Worm (Caenorhabditis elegans) whole organism, L4 larva: ENCODE data around the gene zig-3.

Experiments used
- D1046.2 ChIP-seq: fragments of 200-800 bp; sonication (Bioruptor generic); IDR thresholded peaks from 2 replicates; pipeline ENCODE4 v1.3.6; 2022; ENCODE audit warnings: missing genetic modification characterization, missing compliant biosample characterization
- aha-1 ChIP-seq: fragments of 150-350 bp; peaks from one replicate; lab custom pipeline; 2014; ENCODE audit warnings: missing biosample characterization, missing genetic modification characterization
- ceh-28 ChIP-seq: fragments of 150-350 bp; optimal IDR thresholded peaks from 2 replicates; lab custom pipeline; 2014; ENCODE audit warnings: missing biosample characterization, missing genetic modification reagents, missing genetic modification characterization
- ceh-82 ChIP-seq: sonication (generic microtip); optimal IDR thresholded peaks from 2 replicates; lab custom pipeline; 2017; ENCODE audit warnings: missing biosample characterization, missing genetic modification characterization
- nhr-25 ChIP-seq: sonication (generic microtip); optimal IDR thresholded peaks from 2 replicates; lab custom pipeline; 2017; ENCODE audit warnings: missing genetic modification characterization, mild to moderate bottlenecking, missing compliant biosample characterization, antibody characterized with exemption, moderate library complexity, borderline replicate concordance; ENCODE audit not compliant: insufficient read depth
- nhr-42 ChIP-seq: fragments of 200-800 bp; sonication (Bioruptor generic); IDR thresholded peaks from 2 replicates; pipeline ENCODE4 v1.3.6; 2022; ENCODE audit warnings: missing genetic modification characterization, missing compliant biosample characterization
- pha-4 ChIP-seq, 2 experiments: fragments of 150-350 bp in 1 of 2; fragments of 200-800 bp in 1 of 2; sonication (Bioruptor generic) in 1 of 2; IDR thresholded peaks in 1 of 2; optimal IDR thresholded peaks in 1 of 2; 2 replicates each; pipeline versions ENCODE4 v1.3.6 to Lab custom; 2014 to 2022; ENCODE audit warnings: missing genetic modification characterization in 2 of 2, missing genetic modification reagents in 2 of 2, missing biosample characterization in 1 of 2, missing compliant biosample characterization in 1 of 2
- pqm-1 ChIP-seq: sonication (generic microtip); optimal IDR thresholded peaks from 2 replicates; lab custom pipeline; 2017; ENCODE audit warnings: missing biosample characterization, missing genetic modification characterization
- rbr-2 ChIP-seq: sonication (generic microtip); optimal IDR thresholded peaks from 2 replicates; lab custom pipeline; 2016; ENCODE audit warnings: missing genotype, missing genetic modification characterization, missing compliant biosample characterization
- unc-62 ChIP-seq, 3 experiments: fragments of 150-350 bp in 1 of 3; sonication (generic microtip); optimal IDR thresholded peaks in 2 of 3; peaks in 1 of 3; 1 replicate in 1 of 3; 2 replicates in 2 of 3; lab custom pipeline; 2014 to 2017; ENCODE audit warnings: missing biosample characterization in 3 of 3, missing genetic modification characterization in 3 of 3, missing genetic modification reagents in 3 of 3, missing genotype in 1 of 3
- zip-11 ChIP-seq: fragments of 200-800 bp; sonication (Bioruptor generic); IDR thresholded peaks from 2 replicates; pipeline ENCODE4 v1.3.6; 2022; ENCODE audit warnings: missing genetic modification characterization, missing compliant biosample characterization
- zip-2 ChIP-seq: fragments of 150-350 bp; optimal IDR thresholded peaks from 2 replicates; lab custom pipeline; 2014; ENCODE audit warnings: missing biosample characterization, missing genetic modification characterization

DNA sequence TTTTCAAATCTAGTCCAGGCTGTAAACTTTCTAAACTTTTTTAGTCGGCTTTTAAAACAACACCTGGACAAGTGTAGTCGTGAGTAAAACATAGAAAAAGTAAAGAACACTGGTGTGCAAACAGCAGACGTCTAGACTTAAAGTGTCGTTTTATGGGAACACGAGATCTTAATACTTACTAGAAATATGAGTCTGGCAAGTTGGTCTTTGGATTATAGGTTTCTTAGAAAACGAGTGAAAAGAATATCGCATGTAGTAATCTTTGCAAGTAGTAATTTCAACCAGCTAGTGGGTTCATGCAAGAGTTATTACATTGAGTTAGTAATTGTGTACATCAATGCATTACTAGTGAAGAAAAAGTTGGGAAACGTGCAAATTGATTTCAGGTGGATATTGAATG lies 46.9 kb downstream of the zig-3 start:
- no peak for TF ChIP-seq pha-4 (GFP tag; IDR thresholded peaks at IDR 0.05; lab: Robert Waterston, UW)
- TF ChIP-seq pha-4 (tag; optimal IDR thresholded peaks at IDR 0.05; lab: Kevin White, UChicago) = no peak
- no peak for TF ChIP-seq rbr-2 (tag; lab: Kevin White, UChicago)
- TF ChIP-seq unc-62 (GFP tag; optimal IDR thresholded peaks at IDR 0.05 in 1 of 2; lab: Kevin White, UChicago) = no peak
- TF ChIP-seq unc-62 (tag; optimal IDR thresholded peaks at IDR 0.05; lab: Kevin White, UChicago) = no peak
- TF ChIP-seq nhr-25 = no peak
- TF ChIP-seq ceh-82 (tag; lab: Kevin White, UChicago) = no peak
- TF ChIP-seq ceh-28 (tag; lab: Kevin White, UChicago) = no peak
- no peak for TF ChIP-seq zip-2
- no peak for TF ChIP-seq aha-1
- TF ChIP-seq D1046.2 (GFP tag; lab: Robert Waterston, UW) = no peak
- TF ChIP-seq nhr-42 (GFP tag; lab: Robert Waterston, UW) = no peak
- no peak for TF ChIP-seq pqm-1 (tag; lab: Kevin White, UChicago)
- no peak for TF ChIP-seq zip-11 (GFP tag; lab: Robert Waterston, UW)
